Worm (Caenorhabditis elegans): ENCODE measurements around the gene F02E11.4.

DNA sequence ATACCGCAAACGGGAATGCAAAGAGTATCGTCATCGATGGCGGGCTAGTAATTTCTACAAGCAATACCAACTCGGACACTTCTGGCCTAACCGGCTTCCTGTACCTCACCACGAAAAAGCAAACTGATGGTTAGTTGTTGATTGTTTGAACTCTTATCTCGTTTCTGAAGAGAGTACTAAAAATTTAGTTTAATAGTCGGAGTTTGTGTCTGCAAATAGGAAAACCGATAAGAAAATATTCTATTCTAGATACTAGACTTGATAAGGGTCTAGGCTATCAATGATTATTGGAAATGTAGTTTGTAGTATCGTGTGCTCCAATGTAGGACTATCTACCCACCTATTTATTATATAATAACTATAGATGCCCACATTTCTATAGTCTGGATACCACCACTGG, 41.3 kb upstream of the F02E11.4 start:
- no peak for TF ChIP-seq lin-11 (tag; optimal IDR thresholded peaks at IDR 0.05)
- no peak for TF ChIP-seq nfya-1 (tag; optimal IDR thresholded peaks at IDR 0.05)
- no peak for TF ChIP-seq ama-1 (optimal IDR thresholded peaks at IDR 0.05)
- TF ChIP-seq pha-4 (tag; optimal IDR thresholded peaks at IDR 0.05) = no peak
- TF ChIP-seq ceh-45 (GFP tag; IDR thresholded peaks at IDR 0.05) = no peak
- TF ChIP-seq pqm-1 (tag; optimal IDR thresholded peaks at IDR 0.05) = no peak
- no peak for TF ChIP-seq sdc-2 (tag; optimal IDR thresholded peaks at IDR 0.05)
- TF ChIP-seq T23F11.4 (GFP tag; optimal IDR thresholded peaks at IDR 0.05) = no peak
- no peak for TF ChIP-seq ceh-6 (GFP tag; optimal IDR thresholded peaks at IDR 0.05)
- TF ChIP-seq pag-3 (tag; optimal IDR thresholded peaks at IDR 0.05; ENCODE audit: borderline replicate concordance) = no peak

Measured in whole organism, late embryonic.